Fruit fly (Drosophila melanogaster): ENCODE measurements around the gene CG14259.

CG14259 gene

dm6 chr3R:27069810-27070625 is 24.3 kb upstream of the CG14259 start, which contains the start of gene spz (continued):
- TF ChIP-seq CG13296 (GFP tag; optimal IDR thresholded peaks at IDR 0.05) (no peak), bbx (GFP tag; IDR thresholded peaks at IDR 0.05; ENCODE audit: partially characterized antibody) (no peak), ken (GFP tag; IDR thresholded peaks at IDR 0.05) (no peak), bigmax (GFP tag; optimal IDR thresholded peaks at IDR 0.05) (no peak), bcd (GFP tag; optimal IDR thresholded peaks at IDR 0.05) (peak; percentile 8), CG1024 (GFP tag; IDR thresholded peaks at IDR 0.05) (no peak), Mrtf (GFP tag; IDR thresholded peaks at IDR 0.05) (no peak), sug (tag; optimal IDR thresholded peaks at IDR 0.05) (no peak), wdn (GFP tag; IDR thresholded peaks at IDR 0.05) (no peak), CG17802 (tag; optimal IDR thresholded peaks at IDR 0.05) (no peak), pnt (GFP tag; optimal IDR thresholded peaks at IDR 0.05) (no peak), CG10654 (GFP tag; optimal IDR thresholded peaks at IDR 0.05) (no peak), CG10462 (GFP tag; optimal IDR thresholded peaks at IDR 0.05) (no peak), CG7987 (GFP tag; optimal IDR thresholded peaks at IDR 0.05) (no peak), trem (tag; optimal IDR thresholded peaks at IDR 0.05) (no peak), CG1529 (GFP tag; optimal IDR thresholded peaks at IDR 0.05) (no peak), hth (optimal IDR thresholded peaks at IDR 0.05) (no peak), E2f2 (GFP tag; IDR thresholded peaks at IDR 0.05) (no peak), pfk (GFP tag; optimal IDR thresholded peaks at IDR 0.05) (no peak), Myb (GFP tag; optimal IDR thresholded peaks at IDR 0.05) (no peak), CG3281 (GFP tag; optimal IDR thresholded peaks at IDR 0.05) (no peak), Side (GFP tag; optimal IDR thresholded peaks at IDR 0.05) (no peak), CG9727 (GFP tag; optimal IDR thresholded peaks at IDR 0.05) (no peak), her (GFP tag; optimal IDR thresholded peaks at IDR 0.05) (no peak), CG8290 (GFP tag; optimal IDR thresholded peaks at IDR 0.05) (no peak), CG8290 (tag; optimal IDR thresholded peaks at IDR 0.05) (peak in 1 of 2 experiments; percentile 41), CG31365 (tag; optimal IDR thresholded peaks at IDR 0.05) (no peak), lola (GFP tag; optimal IDR thresholded peaks at IDR 0.05) (no peak), CG8924 (tag; optimal IDR thresholded peaks at IDR 0.05) (no peak), CG11695 (GFP tag; IDR thresholded peaks at IDR 0.05) (peak; percentile 54; the same call in 1 of the 3 replicates), Awh (GFP tag; IDR thresholded peaks at IDR 0.05) (peak; percentile 72), Blimp-1 (GFP tag; optimal IDR thresholded peaks at IDR 0.05) (peak; percentile 81), tna (GFP tag; IDR thresholded peaks at IDR 0.05; ENCODE audit: partially characterized antibody) (no peak), CG6689 (GFP tag; IDR thresholded peaks at IDR 0.05) (0 out of 2 replicates have a peak, but pooled peaks have one; percentile 26), danr (GFP tag; IDR thresholded peaks at IDR 0.05) (no peak), CG34376 (GFP tag; optimal IDR thresholded peaks at IDR 0.05) (peak; percentile 22), CG3065 (GFP tag; optimal IDR thresholded peaks at IDR 0.05) (no peak), Oaz (GFP tag; IDR thresholded peaks at IDR 0.05) (no peak), NK7.1 (GFP tag; optimal IDR thresholded peaks at IDR 0.05) (no peak), gcm2 (GFP tag; optimal IDR thresholded peaks at IDR 0.05) (no peak), Hmr (GFP tag; optimal IDR thresholded peaks at IDR 0.05) (peak; percentile 43), hkb (optimal IDR thresholded peaks at IDR 0.05) (no peak), hkb (GFP tag; IDR thresholded peaks at IDR 0.05) (0 out of 2 replicates have a peak, but pooled peaks have one; percentile 18), twi (tag; optimal IDR thresholded peaks at IDR 0.05) (no peak), Rx (GFP tag; IDR thresholded peaks at IDR 0.05) (no peak), bsh (GFP tag; optimal IDR thresholded peaks at IDR 0.05) (no peak), eyg (GFP tag; optimal IDR thresholded peaks at IDR 0.05) (no peak), Hr51 (GFP tag; optimal IDR thresholded peaks at IDR 0.05) (peak in 1 of 2 experiments; percentile 44), MTF-1 (GFP tag; optimal IDR thresholded peaks at IDR 0.05; ENCODE audit: borderline replicate concordance) (no peak), Ravus (GFP tag; IDR thresholded peaks at IDR 0.05) (no peak)
